Fruit fly (Drosophila melanogaster): Measurements from ENCODE around the gene Sfp24Ba.
A peak's percentile ranks its signal among the peaks of the same experiment; 100 is the strongest.

The Sfp24Ba gene

DNA sequence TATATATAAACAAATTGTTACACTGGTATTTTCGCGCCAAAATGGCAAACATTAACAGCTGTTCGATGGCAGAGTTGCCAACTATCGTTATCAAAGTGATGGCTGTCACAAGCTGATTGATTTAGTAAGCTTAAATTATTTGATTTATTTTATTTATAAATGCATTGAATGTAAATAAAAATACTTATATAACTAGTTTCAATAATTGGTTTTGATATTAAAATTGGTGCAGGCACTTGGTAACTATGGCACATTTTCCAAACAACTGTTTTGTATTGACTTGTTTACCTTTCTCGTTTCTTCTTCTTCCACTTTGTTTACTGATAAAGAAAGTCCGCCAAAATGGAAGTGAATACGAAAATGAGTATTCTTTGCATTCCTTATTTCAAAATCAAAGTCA is 43.3 kb upstream of the Sfp24Ba start, which contains the start of gene cutlet (continued):
- no peak for TF ChIP-seq hth (optimal IDR thresholded peaks at IDR 0.05)
- no peak for TF ChIP-seq CG33557 (GFP tag; optimal IDR thresholded peaks at IDR 0.05)
- no peak for TF ChIP-seq pan (optimal IDR thresholded peaks at IDR 0.05)
- no peak for TF ChIP-seq pan (GFP tag; optimal IDR thresholded peaks at IDR 0.05 in 1 of 2, IDR thresholded peaks at IDR 0.05 in 1 of 2)
- TF ChIP-seq Eip74EF (GFP tag; optimal IDR thresholded peaks at IDR 0.05) = no peak
- TF ChIP-seq ERR (GFP tag; optimal IDR thresholded peaks at IDR 0.05) = no peak
- no peak for TF ChIP-seq Fer2 (tag; optimal IDR thresholded peaks at IDR 0.05)
- no peak for TF ChIP-seq yki (optimal IDR thresholded peaks at IDR 0.05)
- no peak for TF ChIP-seq croc (GFP tag; conservative IDR thresholded peaks at IDR 0.05)
- TF ChIP-seq CG6689 (GFP tag; IDR thresholded peaks at IDR 0.05) = no peak
- TF ChIP-seq al (GFP tag; IDR thresholded peaks at IDR 0.05) = no peak
- no peak for TF ChIP-seq Tbp (GFP tag; optimal IDR thresholded peaks at IDR 0.05)
- no peak for TF ChIP-seq dimm (GFP tag; IDR thresholded peaks at IDR 0.05)
- no peak for TF ChIP-seq ash1 (GFP tag; optimal IDR thresholded peaks at IDR 0.05)
- no peak for TF ChIP-seq CG7357 (GFP tag; IDR thresholded peaks at IDR 0.05)
- no peak for TF ChIP-seq en (GFP tag; optimal IDR thresholded peaks at IDR 0.05)
- no peak for TF ChIP-seq Mrtf (GFP tag; IDR thresholded peaks at IDR 0.05)
- TF ChIP-seq CG10366 (GFP tag; IDR thresholded peaks at IDR 0.05) = no peak
- no peak for TF ChIP-seq Aef1 (GFP tag; IDR thresholded peaks at IDR 0.05)
- TF ChIP-seq CG1792 (GFP tag; optimal IDR thresholded peaks at IDR 0.05) = no peak
- 0 out of 2 replicates have a peak, but pooled peaks have one; percentile 23 for TF ChIP-seq vvl (GFP tag; IDR thresholded peaks at IDR 0.05)
- no peak for TF ChIP-seq dysf (GFP tag; IDR thresholded peaks at IDR 0.05)
- TF ChIP-seq CG11560 (tag; IDR thresholded peaks at IDR 0.05) = no peak
- TF ChIP-seq CG6254 (GFP tag; optimal IDR thresholded peaks at IDR 0.05) = no peak
- TF ChIP-seq B-H2 (GFP tag; optimal IDR thresholded peaks at IDR 0.05) = no peak
- TF ChIP-seq unpg (GFP tag; optimal IDR thresholded peaks at IDR 0.05) = no peak
- TF ChIP-seq Bdp1 (GFP tag; optimal IDR thresholded peaks at IDR 0.05) = no peak
- TF ChIP-seq CG10431 (GFP tag; optimal IDR thresholded peaks at IDR 0.05) = no peak
- peak; percentile 92 for TF ChIP-seq MBD-R2 (GFP tag; IDR thresholded peaks at IDR 0.05)
- peak; percentile 31 for TF ChIP-seq CG14710 (tag; optimal IDR thresholded peaks at IDR 0.05)
- no peak for TF ChIP-seq Ada2b (GFP tag; IDR thresholded peaks at IDR 0.05)
- TF ChIP-seq HLHmδ (GFP tag; optimal IDR thresholded peaks at IDR 0.05) = no peak
- TF ChIP-seq CG15073 (GFP tag; optimal IDR thresholded peaks at IDR 0.05) = no peak
- TF ChIP-seq aop (GFP tag; IDR thresholded peaks at IDR 0.05) = no peak
- peak; percentile 22 for TF ChIP-seq Abd-B (GFP tag; optimal IDR thresholded peaks at IDR 0.05)
- no peak for TF ChIP-seq grn (GFP tag; optimal IDR thresholded peaks at IDR 0.05)
- TF ChIP-seq BEAF-32 (GFP tag; optimal IDR thresholded peaks at IDR 0.05) = peak; percentile 48
- TF ChIP-seq Fer1 (GFP tag; optimal IDR thresholded peaks at IDR 0.05) = no peak
- no peak for TF ChIP-seq sqz (GFP tag; optimal IDR thresholded peaks at IDR 0.05)
- no peak for TF ChIP-seq HLH4C (GFP tag; IDR thresholded peaks at IDR 0.05; ENCODE audit: partially characterized antibody)
- peak; percentile 31 for TF ChIP-seq CoRest (tag; optimal IDR thresholded peaks at IDR 0.05)
- TF ChIP-seq HHEX (GFP tag; optimal IDR thresholded peaks at IDR 0.05) = no peak
- TF ChIP-seq Ets65A (GFP tag) = no peak
- TF ChIP-seq wdn (GFP tag; IDR thresholded peaks at IDR 0.05) = no peak
- no peak for TF ChIP-seq Pdp1 (GFP tag; optimal IDR thresholded peaks at IDR 0.05)
- no peak for TF ChIP-seq Trl (optimal IDR thresholded peaks at IDR 0.05)
- no peak for TF ChIP-seq Trl (GFP tag; optimal IDR thresholded peaks at IDR 0.05)
- no peak for TF ChIP-seq mirr (GFP tag; optimal IDR thresholded peaks at IDR 0.05)
- TF ChIP-seq CG3847 (GFP tag; IDR thresholded peaks at IDR 0.05) = peak; percentile 57
- TF ChIP-seq HmgZ (tag; optimal IDR thresholded peaks at IDR 0.05) = peak; percentile 6
- TF ChIP-seq CG11085 (GFP tag; IDR thresholded peaks at IDR 0.05) = no peak
- TF ChIP-seq nerfin-2 (GFP tag; IDR thresholded peaks at IDR 0.05; ENCODE audit: partially characterized antibody) = no peak
- TF ChIP-seq Spps (tag; optimal IDR thresholded peaks at IDR 0.05) = no peak
- TF ChIP-seq CG12942 (GFP tag; optimal IDR thresholded peaks at IDR 0.05) = no peak
